Worm (Caenorhabditis elegans): ENCODE results near the gene lips-7.

DNA sequence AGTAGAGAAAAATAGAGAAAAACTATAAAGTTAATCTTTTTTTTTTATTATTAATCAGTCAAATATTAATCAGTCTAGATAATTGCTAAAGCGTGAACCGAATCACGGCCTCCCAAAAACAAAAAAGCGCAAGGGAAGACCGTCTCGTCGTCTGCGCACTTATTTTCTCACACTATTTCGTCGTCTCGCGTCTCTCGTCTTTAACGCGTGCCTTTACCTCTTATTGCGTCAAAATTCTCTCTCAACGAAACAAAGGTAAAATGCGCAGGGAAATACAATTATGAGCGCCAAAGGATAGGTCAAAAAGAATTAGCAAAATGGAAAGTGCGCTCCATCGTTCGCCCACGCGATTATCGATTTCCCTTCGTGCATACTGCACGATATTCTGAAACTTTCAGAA lies 45.6 kb upstream of the lips-7 start:
- TF ChIP-seq dao-5 (tag; optimal IDR thresholded peaks at IDR 0.05) = no peak
- no peak for TF ChIP-seq him-1 (tag; optimal IDR thresholded peaks at IDR 0.05)
